Worm (Caenorhabditis elegans): ENCODE data around the gene Y45G5AM.6.

ce11 chrV:4189618-4190017, 37.5 kb upstream of the Y45G5AM.6 start:
- TF ChIP-seq tab-1 (GFP tag; IDR thresholded peaks at IDR 0.05) (no peak), T22C8.4 (GFP tag; IDR thresholded peaks at IDR 0.05) (no peak)

Data from whole organism, midembryonic.